Fruit fly (Drosophila melanogaster) whole organism, embryonic: ENCODE data around the gene CG32720.

ENCODE experiments used
- CG10147 ChIP-seq: fragments of 200-800 bp; sonication (Bioruptor generic); optimal IDR thresholded peaks from 2 replicates; lab custom pipeline; 2019; ENCODE audit warnings: missing biosample characterization, mild to moderate bottlenecking, missing genetic modification characterization, moderate library complexity
- CG10267 ChIP-seq: fragments of 200-800 bp; sonication (Bioruptor generic); optimal IDR thresholded peaks from 2 replicates; lab custom pipeline; 2018; ENCODE audit warnings: missing biosample characterization, mild to moderate bottlenecking, missing genetic modification characterization, moderate library complexity
- CG10274 ChIP-seq: fragments of 200-800 bp; sonication (Bioruptor generic); optimal IDR thresholded peaks from 3 replicates; lab custom pipeline; 2017; ENCODE audit warnings: missing biosample characterization, mild to moderate bottlenecking, missing genetic modification characterization
- CG10543 ChIP-seq: fragments of 200-800 bp; sonication (Bioruptor generic); optimal IDR thresholded peaks from 3 replicates; lab custom pipeline; 2017; ENCODE audit warnings: missing biosample characterization, mild to moderate bottlenecking, missing genetic modification characterization, moderate library complexity
- CG11085 ChIP-seq: fragments of 200-800 bp; sonication (Bioruptor generic); IDR thresholded peaks from 2 replicates; pipeline ENCODE4 v1.3.6; 2022; ENCODE audit warnings: missing biosample characterization, missing genetic modification characterization
- CG11504 ChIP-seq: fragments of 200-800 bp; sonication (Bioruptor generic); optimal IDR thresholded peaks from 3 replicates; lab custom pipeline; 2019; ENCODE audit warnings: missing biosample characterization, mild to moderate bottlenecking, missing genetic modification characterization, moderate library complexity
- CG12071 ChIP-seq: fragments of 200-800 bp; sonication (Bioruptor generic); optimal IDR thresholded peaks from 3 replicates; lab custom pipeline; 2018; ENCODE audit warnings: missing biosample characterization, mild to moderate bottlenecking, missing genetic modification characterization
- CG13775 ChIP-seq: fragments of 200-800 bp; sonication (Bioruptor generic); optimal IDR thresholded peaks from 3 replicates; lab custom pipeline; 2017; ENCODE audit warnings: missing biosample characterization, mild to moderate bottlenecking, missing genetic modification characterization
- CG1603 ChIP-seq: fragments of 200-800 bp; sonication (Bioruptor generic); optimal IDR thresholded peaks from 2 replicates; lab custom pipeline; 2019; ENCODE audit warnings: missing biosample characterization, mild to moderate bottlenecking, missing genetic modification characterization, moderate library complexity
- CG17186 ChIP-seq: fragments of 200-800 bp; sonication (Bioruptor generic); optimal IDR thresholded peaks from 3 replicates; lab custom pipeline; 2017; ENCODE audit warnings: missing biosample characterization, missing genetic modification reagents, missing genetic modification characterization
- CG17361 ChIP-seq: fragments of 200-800 bp; sonication (Bioruptor generic); IDR thresholded peaks from 3 replicates; pipeline ENCODE4 v1.3.6; 2022; ENCODE audit warnings: missing biosample characterization, missing genetic modification characterization
- CG1792 ChIP-seq: fragments of 200-800 bp; sonication (Bioruptor generic); optimal IDR thresholded peaks from 2 replicates; lab custom pipeline; 2016; ENCODE audit warnings: missing biosample characterization, missing genetic modification characterization
- CG18764 ChIP-seq: fragments of 200-800 bp; sonication (Bioruptor generic); optimal IDR thresholded peaks from 3 replicates; lab custom pipeline; 2016; ENCODE audit warnings: missing biosample characterization, missing genetic modification characterization
- CG2875 ChIP-seq: fragments of 200-800 bp; sonication (Bioruptor generic); optimal IDR thresholded peaks from 2 replicates; lab custom pipeline; 2017; ENCODE audit warnings: missing biosample characterization, mild to moderate bottlenecking, missing genetic modification characterization, missing genetic modification reagents
- CG31441 ChIP-seq: fragments of 200-800 bp; sonication (Bioruptor generic); IDR thresholded peaks from 2 replicates; pipeline ENCODE4 v1.3.6; 2022; ENCODE audit warnings: missing biosample characterization, missing genetic modification characterization
- CG3163 ChIP-seq: fragments of 200-800 bp; sonication (Bioruptor generic); optimal IDR thresholded peaks from 3 replicates; lab custom pipeline; 2016; ENCODE audit warnings: missing biosample characterization, missing genetic modification characterization
- CG33213 ChIP-seq: fragments of 200-800 bp; sonication (Bioruptor generic); optimal IDR thresholded peaks from 3 replicates; lab custom pipeline; 2016; ENCODE audit warnings: missing biosample characterization, missing genetic modification characterization
- CG3407 ChIP-seq: fragments of 200-800 bp; sonication (Bioruptor generic); optimal IDR thresholded peaks from 2 replicates; lab custom pipeline; 2018; ENCODE audit warnings: missing biosample characterization, mild to moderate bottlenecking, missing genetic modification characterization
- CG3726 ChIP-seq: fragments of 200-800 bp; sonication (Bioruptor generic); IDR thresholded peaks from 3 replicates; pipeline ENCODE4, ENCODE4 v1.3.6; 2022; ENCODE audit warnings: missing biosample characterization, missing genetic modification characterization
- CG4282 ChIP-seq: fragments of 200-800 bp; sonication (Bioruptor generic); optimal IDR thresholded peaks from 2 replicates; lab custom pipeline; 2016; ENCODE audit warnings: missing biosample characterization, missing genetic modification characterization
- Camta ChIP-seq: fragments of 200-800 bp; sonication (Bioruptor generic); optimal IDR thresholded peaks from 2 replicates; lab custom pipeline; 2016; ENCODE audit warnings: missing biosample characterization, missing genetic modification characterization
- D ChIP-seq, 2 experiments: fragments of 200-800 bp in 1 of 2; fragments of >200 bp in 1 of 2; sonication (Bioruptor generic) in 1 of 2; optimal IDR thresholded peaks; 2 replicates in 1 of 2; 3 replicates in 1 of 2; lab custom pipeline; 2017; ENCODE audit warnings: mild to moderate bottlenecking in 1 of 2, missing biosample characterization in 1 of 2, missing genetic modification characterization in 1 of 2, missing genetic modification reagents in 1 of 2
- Eip74EF ChIP-seq, 2 experiments: fragments of 200-800 bp in 1 of 2; fragments of >200 bp in 1 of 2; sonication (Bioruptor generic) in 1 of 2; optimal IDR thresholded peaks; 2 replicates each; lab custom pipeline; 2017 to 2019; ENCODE audit warnings: missing biosample characterization in 2 of 2, missing genetic modification characterization in 2 of 2, mild to moderate bottlenecking in 1 of 2, moderate library complexity in 1 of 2
- HHEX ChIP-seq: fragments of 200-800 bp; sonication (Bioruptor generic); optimal IDR thresholded peaks from 3 replicates; lab custom pipeline; 2017; ENCODE audit warnings: missing biosample characterization, mild to moderate bottlenecking, missing genetic modification characterization, missing genetic modification reagents
- HLH54F ChIP-seq: fragments of 200-800 bp; sonication (Bioruptor generic); optimal IDR thresholded peaks from 3 replicates; lab custom pipeline; 2016; ENCODE audit warnings: missing biosample characterization, missing genetic modification characterization
- HmgD ChIP-seq: fragments of 200-800 bp; sonication (Bioruptor generic); optimal IDR thresholded peaks from 3 replicates; lab custom pipeline; 2016; ENCODE audit warnings: missing biosample characterization, missing genetic modification characterization
- Lpt ChIP-seq: fragments of >200 bp; optimal IDR thresholded peaks from 2 replicates; lab custom pipeline; 2018; ENCODE audit warnings: missing biosample characterization, missing genetic modification characterization
- Meics ChIP-seq: fragments of 200-800 bp; sonication (Bioruptor generic); optimal IDR thresholded peaks from 2 replicates; lab custom pipeline; 2017; ENCODE audit warnings: missing biosample characterization, mild to moderate bottlenecking, missing genetic modification characterization
- Mes4 ChIP-seq: fragments of 200-800 bp; sonication (Bioruptor generic); optimal IDR thresholded peaks from 2 replicates; lab custom pipeline; 2016; ENCODE audit warnings: missing biosample characterization, missing genetic modification characterization
- Myb ChIP-seq: fragments of 200-800 bp; sonication (Bioruptor generic); optimal IDR thresholded peaks from 2 replicates; lab custom pipeline; 2016; ENCODE audit warnings: missing biosample characterization, missing genetic modification characterization
- Nf-YC ChIP-seq: fragments of 200-800 bp; optimal IDR thresholded peaks from 3 replicates; lab custom pipeline; 2019; ENCODE audit warnings: missing biosample characterization, mild to moderate bottlenecking, missing genetic modification characterization, moderate library complexity
- Opbp ChIP-seq: fragments of 200-800 bp; sonication (Bioruptor generic); IDR thresholded peaks from 3 replicates; pipeline ENCODE4 v1.3.6; 2022; ENCODE audit warnings: missing biosample characterization, missing genetic modification characterization; ENCODE audit not compliant: partially characterized antibody
- PHDP ChIP-seq: fragments of 200-800 bp; sonication (Bioruptor generic); optimal IDR thresholded peaks from 3 replicates; lab custom pipeline; 2018; ENCODE audit warnings: missing biosample characterization, mild to moderate bottlenecking, missing genetic modification characterization, moderate library complexity
- Sry-δ ChIP-seq: fragments of 200-800 bp; sonication (Bioruptor generic); optimal IDR thresholded peaks from 2 replicates; lab custom pipeline; 2016; ENCODE audit warnings: missing biosample characterization, missing genetic modification characterization
- Stat92E ChIP-seq, 3 experiments: fragments of >200 bp in 2 of 3; fragments of 200-800 bp in 1 of 3; sonication (Bioruptor generic) in 1 of 3; optimal IDR thresholded peaks; 2 replicates each; lab custom pipeline; 2017 to 2019; ENCODE audit warnings: missing biosample characterization in 3 of 3, missing genetic modification characterization in 3 of 3, mild to moderate bottlenecking in 1 of 3, moderate library complexity in 1 of 3
- btn ChIP-seq: fragments of 200-800 bp; sonication (Bioruptor generic); optimal IDR thresholded peaks from 2 replicates; lab custom pipeline; 2016; ENCODE audit warnings: missing biosample characterization, missing genetic modification characterization
- dimm ChIP-seq: fragments of 200-800 bp; sonication (Bioruptor generic); IDR thresholded peaks from 2 replicates; pipeline ENCODE4 v1.3.6; 2022; ENCODE audit warnings: missing biosample characterization, missing genetic modification characterization
- dmrt11E ChIP-seq: fragments of 200-800 bp; sonication (Bioruptor generic); optimal IDR thresholded peaks from 3 replicates; lab custom pipeline; 2018; ENCODE audit warnings: missing biosample characterization, mild to moderate bottlenecking, missing genetic modification characterization, moderate library complexity
- gfzf ChIP-seq: fragments of 200-800 bp; sonication (Bioruptor generic); optimal IDR thresholded peaks from 2 replicates; lab custom pipeline; 2016; ENCODE audit warnings: missing biosample characterization, mild to moderate bottlenecking, missing genetic modification characterization, moderate library complexity
- ham ChIP-seq: fragments of 200-800 bp; sonication (Bioruptor generic); IDR thresholded peaks from 2 replicates; pipeline ENCODE4 v1.3.6; 2022; ENCODE audit warnings: missing biosample characterization, missing genetic modification characterization
- jing ChIP-seq: fragments of 200-800 bp; sonication (Bioruptor generic); optimal IDR thresholded peaks from 2 replicates; lab custom pipeline; 2018; ENCODE audit warnings: missing biosample characterization, mild to moderate bottlenecking, missing genetic modification characterization
- kah ChIP-seq: fragments of 200-800 bp; sonication (Bioruptor generic); optimal IDR thresholded peaks from 2 replicates; lab custom pipeline; 2018; ENCODE audit warnings: missing biosample characterization, mild to moderate bottlenecking, missing genetic modification characterization
- pb ChIP-seq: fragments of 200-800 bp; sonication (Bioruptor generic); optimal IDR thresholded peaks from 3 replicates; lab custom pipeline; 2016; ENCODE audit warnings: missing biosample characterization, missing genetic modification characterization
- ro ChIP-seq: fragments of 200-800 bp; sonication (Bioruptor generic); IDR thresholded peaks from 2 replicates; pipeline ENCODE4 v1.3.6; 2022; ENCODE audit warnings: missing biosample characterization, missing genetic modification characterization
- sd ChIP-seq: fragments of 200-800 bp; sonication (Bioruptor generic); optimal IDR thresholded peaks from 3 replicates; lab custom pipeline; 2018; ENCODE audit warnings: missing biosample characterization, mild to moderate bottlenecking, missing genetic modification characterization, moderate library complexity
- stc ChIP-seq: fragments of 200-800 bp; sonication (Bioruptor generic); IDR thresholded peaks from 2 replicates; pipeline ENCODE4 v1.3.6; 2022; ENCODE audit warnings: missing biosample characterization, missing genetic modification characterization
- trem ChIP-seq: fragments of 200-800 bp; optimal IDR thresholded peaks from 3 replicates; lab custom pipeline; 2019; ENCODE audit warnings: missing biosample characterization, mild to moderate bottlenecking, missing genetic modification characterization, moderate library complexity
- tup ChIP-seq: fragments of 200-800 bp; sonication (Bioruptor generic); optimal IDR thresholded peaks from 2 replicates; lab custom pipeline; 2016; ENCODE audit warnings: missing biosample characterization, mild to moderate bottlenecking, missing genetic modification characterization, moderate library complexity
- unpg ChIP-seq: fragments of 200-800 bp; sonication (Bioruptor generic); optimal IDR thresholded peaks from 3 replicates; lab custom pipeline; 2018; ENCODE audit warnings: missing biosample characterization, mild to moderate bottlenecking, missing genetic modification characterization, moderate library complexity
- vvl ChIP-seq: fragments of 200-800 bp; sonication (Bioruptor generic); IDR thresholded peaks from 2 replicates; pipeline ENCODE4 v1.3.6; 2022; ENCODE audit warnings: missing biosample characterization, missing genetic modification characterization

Gene CG32720

DNA sequence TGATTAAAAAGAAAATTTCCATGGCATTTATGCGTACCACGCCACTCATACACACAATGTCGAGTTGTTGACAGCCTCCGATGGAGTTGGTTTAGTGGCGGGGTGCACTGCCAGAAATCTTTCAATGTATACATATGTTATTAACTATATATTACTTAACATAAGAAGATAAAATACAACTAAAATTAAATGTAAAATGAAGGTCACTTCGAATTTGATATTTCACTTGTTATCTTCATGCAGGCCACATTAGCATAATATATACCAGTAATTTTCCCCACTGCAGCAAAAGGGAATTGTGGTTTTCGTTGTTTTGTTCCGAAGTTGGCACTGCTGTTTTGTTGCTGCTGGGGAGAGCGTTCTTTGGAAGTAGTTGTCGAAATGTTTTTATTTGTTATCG is 1.9 kb downstream of the CG32720 start (continued):
- TF ChIP-seq CG17361 (GFP tag; lab: Robert Waterston, UW) = peak; percentile 50; the same call in 1 of the 3 replicates
- no peak for TF ChIP-seq CG18764 (GFP tag; lab: Kevin White, UChicago)
- no peak for TF ChIP-seq Eip74EF (GFP tag; optimal IDR thresholded peaks at IDR 0.05; lab: Kevin White, UChicago)
- TF ChIP-seq PHDP (tag; lab: Kevin White, UChicago) = peak; percentile 17
- no peak for TF ChIP-seq CG3407
- no peak for TF ChIP-seq Lpt
- no peak for TF ChIP-seq Meics (GFP tag; lab: Kevin White, UChicago)
- TF ChIP-seq CG10274 (GFP tag; lab: Kevin White, UChicago) = no peak
- peak; percentile 43 for TF ChIP-seq CG11504
- no peak for TF ChIP-seq CG17186 (GFP tag; lab: Kevin White, UChicago)
- TF ChIP-seq ro (GFP tag; lab: Robert Waterston, UW) = no peak
- peak; percentile 21 for TF ChIP-seq trem (tag; lab: Kevin White, UChicago)
- peak; percentile 58 for TF ChIP-seq CG31441 (GFP tag; lab: Robert Waterston, UW)
- no peak for TF ChIP-seq CG1792
- peak; percentile 51 for TF ChIP-seq CG1603
- no peak for TF ChIP-seq btn (GFP tag; lab: Kevin White, UChicago)
- no peak for TF ChIP-seq CG10147
- TF ChIP-seq Mes4 (GFP tag; lab: Kevin White, UChicago) = no peak
- TF ChIP-seq Sry-δ (GFP tag; lab: Kevin White, UChicago) = no peak
- TF ChIP-seq gfzf = no peak
- TF ChIP-seq CG3726 (GFP tag; lab: Robert Waterston, UW) = no peak
- no peak for TF ChIP-seq Opbp (GFP tag; lab: Robert Waterston, UW)
- 0 out of 2 replicates have a peak, but pooled peaks have one; percentile 45 for TF ChIP-seq vvl (GFP tag; lab: Robert Waterston, UW)
- peak; percentile 43 for TF ChIP-seq CG10267 (tag; lab: Kevin White, UChicago)
- no peak for TF ChIP-seq jing
- no peak for TF ChIP-seq HmgD
- TF ChIP-seq Myb (GFP tag; lab: Kevin White, UChicago) = no peak
- TF ChIP-seq unpg (GFP tag; lab: Kevin White, UChicago) = peak; percentile 35
- no peak for TF ChIP-seq dimm (GFP tag; lab: Robert Waterston, UW)
- TF ChIP-seq CG33213 = no peak
- no peak for TF ChIP-seq sd (tag; lab: Kevin White, UChicago)
- TF ChIP-seq dmrt11E (tag; lab: Kevin White, UChicago) = peak; percentile 57
- no peak for TF ChIP-seq CG13775
- TF ChIP-seq pb (GFP tag; lab: Kevin White, UChicago) = no peak
- no peak for TF ChIP-seq kah (GFP tag; lab: Kevin White, UChicago)
- no peak for TF ChIP-seq CG3163 (GFP tag; lab: Kevin White, UChicago)
- no peak for TF ChIP-seq HLH54F
- TF ChIP-seq Nf-YC = no peak
- no peak for TF ChIP-seq Camta (GFP tag; lab: Kevin White, UChicago)
- no peak for TF ChIP-seq CG4282
- no peak for TF ChIP-seq Stat92E (GFP tag; optimal IDR thresholded peaks at IDR 0.05; lab: Kevin White, UChicago)
- no peak for TF ChIP-seq tup (GFP tag; lab: Kevin White, UChicago)
- no peak for TF ChIP-seq D (optimal IDR thresholded peaks at IDR 0.05; lab: Kevin White, UChicago)
- peak; percentile 40 for TF ChIP-seq D (GFP tag; optimal IDR thresholded peaks at IDR 0.05; lab: Kevin White, UChicago)
- no peak for TF ChIP-seq CG11085 (GFP tag; lab: Robert Waterston, UW)
- TF ChIP-seq ham = no peak
- no peak for TF ChIP-seq CG10543 (GFP tag; lab: Kevin White, UChicago)
- TF ChIP-seq stc (GFP tag; lab: Robert Waterston, UW) = 0 out of 2 replicates have a peak, but pooled peaks have one; percentile 27
- TF ChIP-seq HHEX (GFP tag; lab: Kevin White, UChicago) = no peak
- TF ChIP-seq CG2875 = no peak
- no peak for TF ChIP-seq CG12071
